Worm (Caenorhabditis elegans): Measurements from ENCODE around the gene C37E2.10.

- TF ChIP-seq pha-4 (tag; optimal IDR thresholded peaks at IDR 0.05): no peak
- no peak for TF ChIP-seq elt-3 (tag; optimal IDR thresholded peaks at IDR 0.05)
- TF ChIP-seq unc-62 (GFP tag; optimal IDR thresholded peaks at IDR 0.05): no peak
- TF ChIP-seq lsy-2 (tag; optimal IDR thresholded peaks at IDR 0.05): no peak
Measured at ce11 chrX:14185631-14186030, 6.8 kb downstream of the C37E2.10 start.

Measured in whole organism, mixed stage, embryonic.